Fruit fly (Drosophila melanogaster) whole organism, embryonic: ENCODE results near the gene Lrch.

Experiments used
- ATbp ChIP-seq: fragments of 200-800 bp; sonication (Bioruptor generic); optimal IDR thresholded peaks from 2 replicates; lab custom pipeline; 2017; ENCODE audit warnings: missing biosample characterization, mild to moderate bottlenecking, missing genetic modification characterization, missing genetic modification reagents
- CG10209 ChIP-seq: fragments of 200-800 bp; sonication (Bioruptor generic); optimal IDR thresholded peaks from 3 replicates; lab custom pipeline; 2017; ENCODE audit warnings: missing biosample characterization, mild to moderate bottlenecking, missing genetic modification characterization, missing genetic modification reagents
- CG10431 ChIP-seq: fragments of 200-800 bp; sonication (Bioruptor generic); optimal IDR thresholded peaks from 3 replicates; lab custom pipeline; 2018; ENCODE audit warnings: missing biosample characterization, mild to moderate bottlenecking, missing genetic modification characterization
- CG12219 ChIP-seq: fragments of 200-800 bp; sonication (Bioruptor generic); optimal IDR thresholded peaks from 3 replicates; lab custom pipeline; 2018; ENCODE audit warnings: missing biosample characterization, mild to moderate bottlenecking, missing genetic modification characterization
- CG12391 ChIP-seq: fragments of 200-800 bp; sonication (Bioruptor generic); optimal IDR thresholded peaks from 3 replicates; lab custom pipeline; 2018; ENCODE audit warnings: missing biosample characterization, mild to moderate bottlenecking, missing genetic modification characterization, moderate library complexity
- CG12659 ChIP-seq: fragments of 200-800 bp; sonication (Bioruptor generic); optimal IDR thresholded peaks from 3 replicates; lab custom pipeline; 2017; ENCODE audit warnings: mild to moderate bottlenecking, missing biosample characterization, missing genetic modification reagents, missing genetic modification characterization
- CG14014 ChIP-seq: fragments of 200-800 bp; sonication (Bioruptor generic); IDR thresholded peaks from 2 replicates; pipeline ENCODE4 v1.3.6; 2022; ENCODE audit warnings: missing biosample characterization, missing genetic modification characterization
- CG14667 ChIP-seq: fragments of 200-800 bp; sonication (Bioruptor generic); IDR thresholded peaks from 2 replicates; pipeline ENCODE4 v1.3.6; 2022; ENCODE audit warnings: missing biosample characterization, missing genetic modification characterization
- CG14860 ChIP-seq: fragments of 200-800 bp; sonication (Bioruptor generic); IDR thresholded peaks from 3 replicates; pipeline ENCODE4 v1.3.6; 2022; ENCODE audit warnings: missing biosample characterization, missing genetic modification characterization; ENCODE audit not compliant: partially characterized antibody
- CG15696 ChIP-seq: fragments of 200-800 bp; sonication (Bioruptor generic); optimal IDR thresholded peaks from 2 replicates; lab custom pipeline; 2019; ENCODE audit warnings: missing biosample characterization, mild to moderate bottlenecking, missing genetic modification characterization, moderate library complexity
- CG16779 ChIP-seq: fragments of 200-800 bp; sonication (Bioruptor generic); IDR thresholded peaks from 2 replicates; pipeline ENCODE4 v1.3.6; 2022; ENCODE audit warnings: missing biosample characterization, missing genetic modification characterization
- CG17328 ChIP-seq: fragments of 200-800 bp; sonication (Bioruptor generic); IDR thresholded peaks from 2 replicates; pipeline ENCODE4 v1.3.6; 2022; ENCODE audit warnings: missing biosample characterization, missing genetic modification characterization
- CG17612 ChIP-seq: fragments of 200-800 bp; sonication (Bioruptor generic); IDR thresholded peaks from 2 replicates; pipeline ENCODE4 v1.3.6; 2022; ENCODE audit warnings: missing biosample characterization, missing genetic modification characterization
- CG2202 ChIP-seq: fragments of 200-800 bp; sonication (Bioruptor generic); optimal IDR thresholded peaks from 2 replicates; lab custom pipeline; 2018; ENCODE audit warnings: missing biosample characterization, mild to moderate bottlenecking, missing genetic modification characterization
- CG4707 ChIP-seq: fragments of 200-800 bp; sonication (Bioruptor generic); optimal IDR thresholded peaks from 2 replicates; lab custom pipeline; 2018; ENCODE audit warnings: missing biosample characterization, mild to moderate bottlenecking, missing genetic modification characterization, moderate library complexity
- CG5953 ChIP-seq: fragments of 200-800 bp; sonication (Bioruptor generic); IDR thresholded peaks from 2 replicates; pipeline ENCODE4 v1.3.6; 2022; ENCODE audit warnings: missing biosample characterization, missing genetic modification characterization
- CG7745 ChIP-seq: fragments of 200-800 bp; sonication (Bioruptor generic); optimal IDR thresholded peaks from 2 replicates; lab custom pipeline; 2018; ENCODE audit warnings: missing biosample characterization, mild to moderate bottlenecking, missing genetic modification characterization, moderate library complexity
- CG9876 ChIP-seq: fragments of 200-800 bp; sonication (Bioruptor generic); optimal IDR thresholded peaks from 2 replicates; lab custom pipeline; 2016; ENCODE audit warnings: missing biosample characterization, missing genetic modification characterization
- CkIIα-i1 ChIP-seq: fragments of 200-800 bp; sonication (Bioruptor generic); IDR thresholded peaks from 2 replicates; pipeline ENCODE4 v1.3.6; 2022; ENCODE audit warnings: missing biosample characterization, missing genetic modification characterization
- CoRest ChIP-seq: fragments of 200-800 bp; sonication (Bioruptor generic); optimal IDR thresholded peaks from 3 replicates; lab custom pipeline; 2018; ENCODE audit warnings: missing biosample characterization, mild to moderate bottlenecking, missing genetic modification characterization, moderate library complexity
- Fer1 ChIP-seq: fragments of 200-800 bp; sonication (Bioruptor generic); optimal IDR thresholded peaks from 2 replicates; lab custom pipeline; 2017; ENCODE audit warnings: missing biosample characterization, mild to moderate bottlenecking, missing genetic modification characterization
- Hey ChIP-seq: fragments of 200-800 bp; sonication (Bioruptor generic); optimal IDR thresholded peaks from 3 replicates; lab custom pipeline; 2018; ENCODE audit warnings: missing biosample characterization, mild to moderate bottlenecking, missing genetic modification characterization
- Hr51 ChIP-seq, 2 experiments: fragments of 200-800 bp; sonication (Bioruptor generic); optimal IDR thresholded peaks; 2 replicates in 1 of 2; 3 replicates in 1 of 2; lab custom pipeline; 2016 to 2018; ENCODE audit warnings: missing biosample characterization in 2 of 2, missing genetic modification characterization in 2 of 2, mild to moderate bottlenecking in 1 of 2, moderate library complexity in 1 of 2
- Hr78 ChIP-seq, 2 experiments: fragments of 200-800 bp in 1 of 2; fragments of >200 bp in 1 of 2; sonication (Bioruptor generic) in 1 of 2; optimal IDR thresholded peaks; 2 replicates each; lab custom pipeline; 2017 to 2019; ENCODE audit warnings: missing biosample characterization in 2 of 2, missing genetic modification characterization in 2 of 2, mild to moderate bottlenecking in 1 of 2, moderate library complexity in 1 of 2
- Med ChIP-seq: fragments of 200-800 bp; sonication (Bioruptor generic); peaks from one replicate; lab custom pipeline; 2016; ENCODE audit warnings: missing biosample characterization, missing genetic modification characterization, mild to moderate bottlenecking, inconsistent platforms, moderate library complexity
- NC2α ChIP-seq: fragments of 200-800 bp; sonication (Bioruptor generic); optimal IDR thresholded peaks from 2 replicates; lab custom pipeline; 2016; ENCODE audit warnings: missing biosample characterization, missing genetic modification characterization
- Oaz ChIP-seq: fragments of 200-800 bp; sonication (Bioruptor generic); IDR thresholded peaks from 2 replicates; pipeline ENCODE4 v1.3.6; 2022; ENCODE audit warnings: missing biosample characterization, missing genetic modification characterization
- Opbp ChIP-seq: fragments of 200-800 bp; sonication (Bioruptor generic); IDR thresholded peaks from 3 replicates; pipeline ENCODE4 v1.3.6; 2022; ENCODE audit warnings: missing biosample characterization, missing genetic modification characterization; ENCODE audit not compliant: partially characterized antibody
- Spps ChIP-seq: fragments of 200-800 bp; sonication (Bioruptor generic); optimal IDR thresholded peaks from 2 replicates; lab custom pipeline; 2018; ENCODE audit warnings: missing biosample characterization, mild to moderate bottlenecking, missing genetic modification characterization
- Vsx1 ChIP-seq: fragments of 200-800 bp; sonication (Bioruptor generic); optimal IDR thresholded peaks from 2 replicates; lab custom pipeline; 2017; ENCODE audit warnings: missing biosample characterization, mild to moderate bottlenecking, missing genetic modification characterization, missing genetic modification reagents
- aop ChIP-seq: fragments of 200-800 bp; sonication (Bioruptor generic); IDR thresholded peaks from 2 replicates; pipeline ENCODE4 v1.3.6; 2022; ENCODE audit warnings: missing biosample characterization, missing genetic modification characterization
- bigmax ChIP-seq: fragments of 200-800 bp; sonication (Bioruptor generic); optimal IDR thresholded peaks from 2 replicates; lab custom pipeline; 2018; ENCODE audit warnings: missing biosample characterization, mild to moderate bottlenecking, missing genetic modification characterization
- bsh ChIP-seq, 2 experiments: fragments of 200-800 bp; sonication (Bioruptor generic); optimal IDR thresholded peaks; 2 replicates each; lab custom pipeline; 2017 to 2018; ENCODE audit warnings: mild to moderate bottlenecking in 2 of 2, missing biosample characterization in 2 of 2, missing genetic modification characterization in 2 of 2, moderate library complexity in 1 of 2
- crp ChIP-seq, 2 experiments: fragments of 200-800 bp; sonication (Bioruptor generic); optimal IDR thresholded peaks; 2 replicates in 1 of 2; 3 replicates in 1 of 2; lab custom pipeline; 2017; ENCODE audit warnings: missing biosample characterization in 2 of 2, missing genetic modification characterization in 2 of 2, mild to moderate bottlenecking in 1 of 2, moderate library complexity in 1 of 2
- dpn ChIP-seq, 2 experiments: fragments of 200-800 bp; sonication (Bioruptor generic); optimal IDR thresholded peaks; 3 replicates each; lab custom pipeline; 2016; ENCODE audit warnings: missing biosample characterization in 2 of 2, missing genetic modification characterization in 2 of 2
- esg ChIP-seq: fragments of 200-800 bp; sonication (Bioruptor generic); conservative IDR thresholded peaks from 2 replicates; pipeline ENCODE4 v1.3.6; 2022; ENCODE audit warnings: missing biosample characterization, missing genetic modification characterization
- fd64A ChIP-seq: fragments of 200-800 bp; sonication (Bioruptor generic); optimal IDR thresholded peaks from 3 replicates; lab custom pipeline; 2018; ENCODE audit warnings: missing biosample characterization, mild to moderate bottlenecking, missing genetic modification characterization
- fd96Cb ChIP-seq: fragments of 200-800 bp; sonication (Bioruptor generic); optimal IDR thresholded peaks from 2 replicates; lab custom pipeline; 2018; ENCODE audit warnings: missing biosample characterization, mild to moderate bottlenecking, missing genetic modification characterization, moderate library complexity
- grau ChIP-seq: fragments of 200-800 bp; optimal IDR thresholded peaks from 3 replicates; lab custom pipeline; 2019; ENCODE audit warnings: missing biosample characterization, mild to moderate bottlenecking, missing genetic modification characterization, moderate library complexity
- ham ChIP-seq: fragments of 200-800 bp; sonication (Bioruptor generic); IDR thresholded peaks from 2 replicates; pipeline ENCODE4 v1.3.6; 2022; ENCODE audit warnings: missing biosample characterization, missing genetic modification characterization
- jigr1 ChIP-seq: fragments of 200-800 bp; sonication (Bioruptor generic); IDR thresholded peaks from 3 replicates; pipeline ENCODE4 v1.3.6; 2022; ENCODE audit warnings: missing biosample characterization, missing genetic modification characterization
- lmd ChIP-seq: fragments of 200-800 bp; sonication (Bioruptor generic); IDR thresholded peaks from 2 replicates; pipeline ENCODE4 v1.3.6; 2022; ENCODE audit warnings: missing biosample characterization, missing genetic modification characterization
- onecut ChIP-seq: fragments of 200-800 bp; sonication (Bioruptor generic); IDR thresholded peaks from 2 replicates; pipeline ENCODE4 v1.3.6; 2022; ENCODE audit warnings: missing biosample characterization, missing genetic modification characterization
- pb ChIP-seq: fragments of 200-800 bp; sonication (Bioruptor generic); optimal IDR thresholded peaks from 3 replicates; lab custom pipeline; 2016; ENCODE audit warnings: missing biosample characterization, missing genetic modification characterization
- peb ChIP-seq: fragments of 200-800 bp; sonication (Bioruptor generic); IDR thresholded peaks from 2 replicates; pipeline ENCODE4 v1.3.6; 2022; ENCODE audit warnings: missing biosample characterization, missing genetic modification characterization
- phol ChIP-seq: fragments of 200-800 bp; sonication (Bioruptor generic); optimal IDR thresholded peaks from 3 replicates; lab custom pipeline; 2018; ENCODE audit warnings: missing biosample characterization, mild to moderate bottlenecking, missing genetic modification characterization, moderate library complexity
- pita ChIP-seq: fragments of 200-800 bp; sonication (Bioruptor generic); optimal IDR thresholded peaks from 2 replicates; lab custom pipeline; 2017; ENCODE audit warnings: missing biosample characterization, mild to moderate bottlenecking, missing genetic modification characterization
- ranshi ChIP-seq: fragments of 200-800 bp; sonication (Bioruptor generic); IDR thresholded peaks from 2 replicates; pipeline ENCODE4 v1.3.6; 2022; ENCODE audit warnings: missing biosample characterization, missing genetic modification characterization
- sens ChIP-seq: fragments of 200-800 bp; sonication (Bioruptor generic); peaks from one replicate; lab custom pipeline; 2016; ENCODE audit warnings: missing biosample characterization, missing genetic modification characterization
- trem ChIP-seq: fragments of 200-800 bp; optimal IDR thresholded peaks from 3 replicates; lab custom pipeline; 2019; ENCODE audit warnings: missing biosample characterization, mild to moderate bottlenecking, missing genetic modification characterization, moderate library complexity
- tup ChIP-seq: fragments of 200-800 bp; sonication (Bioruptor generic); optimal IDR thresholded peaks from 2 replicates; lab custom pipeline; 2016; ENCODE audit warnings: missing biosample characterization, mild to moderate bottlenecking, missing genetic modification characterization, moderate library complexity

The Lrch gene

dm6 chr2L:17422089-17422488, 38.2 kb upstream of the Lrch start (continued):
- TF ChIP-seq phol (tag; lab: Kevin White, UChicago) = no peak
- no peak for TF ChIP-seq CG14860 (GFP tag; lab: Robert Waterston, UW)
- TF ChIP-seq Fer1 (GFP tag; lab: Kevin White, UChicago) = peak; percentile 19
- TF ChIP-seq NC2α = no peak
- no peak for TF ChIP-seq jigr1 (GFP tag; lab: Robert Waterston, UW)
- TF ChIP-seq peb (GFP tag; lab: Robert Waterston, UW) = no peak
- TF ChIP-seq trem = no peak
- no peak for TF ChIP-seq CG4707 (GFP tag; lab: Kevin White, UChicago)
- TF ChIP-seq CG7745 = no peak
- TF ChIP-seq sens (GFP tag; lab: Kevin White, UChicago) = peak; percentile 57
- TF ChIP-seq CG12219 = no peak
- no peak for TF ChIP-seq Oaz (GFP tag; lab: Robert Waterston, UW)
- no peak for TF ChIP-seq CG5953 (GFP tag; lab: Robert Waterston, UW)
- no peak for TF ChIP-seq Hr78 (GFP tag; optimal IDR thresholded peaks at IDR 0.05; lab: Kevin White, UChicago)
- no peak for TF ChIP-seq CkIIα-i1 (GFP tag; lab: Robert Waterston, UW)
- no peak for TF ChIP-seq Spps (tag; lab: Kevin White, UChicago)
- TF ChIP-seq Med (GFP tag; lab: Kevin White, UChicago) = peak; percentile 61
- no peak for TF ChIP-seq Vsx1 (GFP tag; lab: Kevin White, UChicago)
- no peak for TF ChIP-seq onecut
- peak in 1 of 2 experiments; percentile 32 for TF ChIP-seq Hr51 (GFP tag; optimal IDR thresholded peaks at IDR 0.05; lab: Kevin White, UChicago)
- no peak for TF ChIP-seq aop
- no peak for TF ChIP-seq CG2202 (tag; lab: Kevin White, UChicago)
- TF ChIP-seq pita = no peak
- TF ChIP-seq ATbp (GFP tag; lab: Kevin White, UChicago) = peak; percentile 8
- no peak for TF ChIP-seq ranshi
- no peak for TF ChIP-seq CG14014 (GFP tag; lab: Robert Waterston, UW)
- TF ChIP-seq dpn (GFP tag; optimal IDR thresholded peaks at IDR 0.05; lab: Kevin White, UChicago) = no peak
- TF ChIP-seq CG10431 (GFP tag; lab: Kevin White, UChicago) = no peak
- TF ChIP-seq CG12659 (GFP tag; lab: Kevin White, UChicago) = no peak
- TF ChIP-seq CG15696 (tag; lab: Kevin White, UChicago) = no peak
- TF ChIP-seq esg (GFP tag; lab: Robert Waterston, UW) = no peak
- no peak for TF ChIP-seq bigmax (GFP tag; lab: Kevin White, UChicago)
- no peak for TF ChIP-seq CoRest (tag; lab: Kevin White, UChicago)
- TF ChIP-seq Opbp = no peak
- no peak for TF ChIP-seq CG17612 (GFP tag; lab: Robert Waterston, UW)
- TF ChIP-seq fd96Cb (tag; lab: Kevin White, UChicago) = no peak
- no peak for TF ChIP-seq crp (GFP tag; optimal IDR thresholded peaks at IDR 0.05; lab: Kevin White, UChicago)
- no peak for TF ChIP-seq CG17328 (GFP tag; lab: Robert Waterston, UW)
- TF ChIP-seq CG12391 (tag; lab: Kevin White, UChicago) = no peak
- no peak for TF ChIP-seq ham (GFP tag; lab: Robert Waterston, UW)
- no peak for TF ChIP-seq CG9876 (GFP tag; lab: Kevin White, UChicago)
- TF ChIP-seq bsh (GFP tag; optimal IDR thresholded peaks at IDR 0.05; lab: Kevin White, UChicago) = peak in 1 of 2 experiments; percentile 2
- TF ChIP-seq Hey (tag; lab: Kevin White, UChicago) = no peak
- no peak for TF ChIP-seq tup (GFP tag; lab: Kevin White, UChicago)
- no peak for TF ChIP-seq lmd
- no peak for TF ChIP-seq CG10209 (GFP tag; lab: Kevin White, UChicago)
- TF ChIP-seq pb = no peak
- no peak for TF ChIP-seq fd64A (GFP tag; lab: Kevin White, UChicago)
- TF ChIP-seq grau (tag; lab: Kevin White, UChicago) = peak; percentile 27
- TF ChIP-seq CG16779 (GFP tag; lab: Robert Waterston, UW) = no peak
- no peak for TF ChIP-seq CG14667 (GFP tag; lab: Robert Waterston, UW)
